Worm (Caenorhabditis elegans): ENCODE data around the gene ZK616.61.
A peak's percentile ranks its signal among the peaks of the same experiment; 100 is the strongest.

The ZK616.61 gene

ce11 chrIV:5405345-5405744, at the start of gene ZK616.61:
ZK616.61 (plus strand) TSS chrIV:5405645.
- no peak for TF ChIP-seq lin-54 (GFP tag; optimal IDR thresholded peaks at IDR 0.05)
- no peak for TF ChIP-seq egl-44 (GFP tag; IDR thresholded peaks at IDR 0.05)
- TF ChIP-seq nhr-90 (tag; optimal IDR thresholded peaks at IDR 0.05): no peak
- no peak for TF ChIP-seq ztf-18 (tag; optimal IDR thresholded peaks at IDR 0.05)
- no peak for TF ChIP-seq unc-130 (GFP tag; optimal IDR thresholded peaks at IDR 0.05)
- TF ChIP-seq nhr-80 (tag; optimal IDR thresholded peaks at IDR 0.05): no peak

DNA sequence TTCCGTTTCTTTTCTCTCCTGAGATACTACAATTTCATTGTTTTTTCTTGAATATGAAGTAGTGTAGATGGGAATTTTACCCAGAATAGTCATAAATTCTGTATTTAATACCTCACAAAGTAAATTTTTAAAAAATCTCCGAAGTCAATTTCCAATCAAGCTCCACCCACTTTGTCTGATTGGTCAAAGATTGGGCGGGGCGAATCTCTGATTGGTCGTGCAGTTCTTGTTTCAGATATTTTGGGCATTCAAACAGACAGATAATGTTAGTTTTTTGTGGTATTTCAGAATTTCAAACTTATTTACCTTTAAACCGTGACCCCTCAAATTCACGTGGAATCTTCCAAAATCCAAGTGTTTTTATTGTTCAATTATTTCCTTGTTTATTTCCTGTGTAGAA, 44.9 kb upstream of the ZK616.61 start, which contains the start of gene F41H10.5:
Gene F41H10.5 (plus strand): TSS at position 375 of the 400 bp plus-strand sequence.
- TF ChIP-seq F33H1.4 (GFP tag; IDR thresholded peaks at IDR 0.05) (no peak), akir-1 (GFP tag; optimal IDR thresholded peaks at IDR 0.05) (no peak), nfya-2 (GFP tag; IDR thresholded peaks at IDR 0.05) (no peak), ztf-22 (GFP tag; optimal IDR thresholded peaks at IDR 0.05) (no peak), mcd-1 (GFP tag; IDR thresholded peaks at IDR 0.05) (no peak), T26A5.8 (tag; optimal IDR thresholded peaks at IDR 0.05) (no peak), lsl-1 (GFP tag; optimal IDR thresholded peaks at IDR 0.05) (no peak), sptf-2 (GFP tag; optimal IDR thresholded peaks at IDR 0.05) (no peak), ceh-79 (tag; optimal IDR thresholded peaks at IDR 0.05) (no peak), nhr-27 (tag; optimal IDR thresholded peaks at IDR 0.05) (no peak), madf-8 (GFP tag; conservative IDR thresholded peaks at IDR 0.05) (no peak), let-607 (tag; optimal IDR thresholded peaks at IDR 0.05) (no peak), tbx-9 (tag; optimal IDR thresholded peaks at IDR 0.05; ENCODE audit: borderline replicate concordance) (no peak), cebp-2 (GFP tag; IDR thresholded peaks at IDR 0.05) (no peak)

DNA sequence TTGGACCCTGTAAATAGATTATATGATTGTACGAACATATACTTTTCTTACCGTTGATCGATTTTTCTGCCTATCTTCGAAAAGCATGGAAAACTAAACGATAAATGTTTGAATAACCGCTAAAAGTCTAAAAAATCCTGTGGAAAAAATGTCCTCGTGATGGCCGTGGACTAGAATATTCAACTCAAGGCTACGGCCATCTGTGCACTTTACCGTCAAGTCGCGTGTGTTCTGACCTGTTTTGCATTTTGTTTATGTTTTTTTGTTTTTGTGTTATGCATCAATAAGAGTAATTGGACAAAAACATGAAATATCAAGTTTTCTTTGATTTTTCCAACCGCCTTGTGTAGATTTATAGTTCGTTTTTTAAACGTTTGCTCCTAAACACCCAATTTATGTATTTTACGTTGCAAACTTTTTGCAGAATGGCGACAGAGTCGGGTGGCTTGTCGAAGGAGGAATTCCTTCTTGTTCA, 41.3 kb upstream of the ZK616.61 start, which contains the start of the genes hda-6 and F41H10.4:
Gene hda-6 (minus strand): TSS at position 172 of the 475 bp plus-strand sequence.
Gene F41H10.4 (plus strand): TSS at position 425 of the 475 bp plus-strand sequence.
- TF ChIP-seq athp-1 (tag; optimal IDR thresholded peaks at IDR 0.05) (peak; percentile 64), lin-35 (GFP tag; optimal IDR thresholded peaks at IDR 0.05) (no peak), lsy-27 (tag; optimal IDR thresholded peaks at IDR 0.05; ENCODE audit: borderline replicate concordance, insufficient read depth) (peak; percentile 4), gei-17 (GFP tag; optimal IDR thresholded peaks at IDR 0.05) (no peak), B0261.1 (tag; optimal IDR thresholded peaks at IDR 0.05) (no peak), cebp-1 (GFP tag; IDR thresholded peaks at IDR 0.05) (no peak), cebp-1 (tag; optimal IDR thresholded peaks at IDR 0.05) (peak; percentile 57), egl-44 (GFP tag; IDR thresholded peaks at IDR 0.05) (no peak), sptf-2 (GFP tag; optimal IDR thresholded peaks at IDR 0.05) (no peak), hsf-1 (GFP tag; IDR thresholded peaks at IDR 0.05) (no peak), lir-1 (GFP tag; conservative IDR thresholded peaks at IDR 0.05) (no peak), chd-7 (tag; optimal IDR thresholded peaks at IDR 0.05) (no peak), pbrm-1 (GFP tag; IDR thresholded peaks at IDR 0.05) (peak; percentile 31; the same call in 1 of the 2 replicates), F23B12.7 (tag; optimal IDR thresholded peaks at IDR 0.05; ENCODE audit: insufficient read depth) (peak; percentile 4), nfya-1 (tag; optimal IDR thresholded peaks at IDR 0.05; ENCODE audit: borderline replicate concordance, insufficient read depth) (no peak), him-1 (tag; optimal IDR thresholded peaks at IDR 0.05) (no peak), egl-18 (GFP tag; IDR thresholded peaks at IDR 0.05) (no peak), dpl-1 (GFP tag; optimal IDR thresholded peaks at IDR 0.05) (peak; percentile 3), mel-28 (tag; optimal IDR thresholded peaks at IDR 0.05; ENCODE audit: borderline replicate concordance) (no peak), ztf-22 (GFP tag; optimal IDR thresholded peaks at IDR 0.05) (no peak), hmg-1.2 (GFP tag; IDR thresholded peaks at IDR 0.05) (no peak; the same call in 1 of the 2 replicates), ztf-28 (GFP tag; IDR thresholded peaks at IDR 0.05) (no peak), dox-1 (GFP tag; IDR thresholded peaks at IDR 0.05) (peak; percentile 84), mes-4 (tag; optimal IDR thresholded peaks at IDR 0.05) (no peak), F37B4.10 (GFP tag; IDR thresholded peaks at IDR 0.05) (no peak), F39B2.1 (GFP tag; IDR thresholded peaks at IDR 0.05) (no peak), snpc-1.1 (tag; optimal IDR thresholded peaks at IDR 0.05; ENCODE audit: insufficient read depth) (peak; percentile 65), egrh-3 (GFP tag; IDR thresholded peaks at IDR 0.05) (no peak), ets-4 (GFP tag; optimal IDR thresholded peaks at IDR 0.05) (no peak)
